Worm (Caenorhabditis elegans) whole organism, L4 larva: ENCODE results near the gene ngn-1.

Experiments used
- F37D6.2 ChIP-seq: sonication (generic microtip); optimal IDR thresholded peaks from 2 replicates; lab custom pipeline; 2016; ENCODE audit warnings: mild to moderate bottlenecking, missing genetic modification characterization, missing compliant biosample characterization
- T20F7.1 ChIP-seq: fragments of 200-800 bp; sonication (Bioruptor generic); optimal IDR thresholded peaks from 2 replicates; lab custom pipeline; 2018; ENCODE audit warnings: mild to moderate bottlenecking, missing genetic modification characterization, missing compliant biosample characterization
- T26A8.4 ChIP-seq: fragments of 200-800 bp; sonication (Bioruptor generic); IDR thresholded peaks from 2 replicates; pipeline ENCODE4 v1.3.6; 2022; ENCODE audit warnings: missing genetic modification characterization, missing compliant biosample characterization
- Y105C5A.15 ChIP-seq: fragments of 200-800 bp; sonication (Bioruptor generic); IDR thresholded peaks from 2 replicates; pipeline ENCODE4 v1.3.6; 2022; ENCODE audit warnings: missing genetic modification characterization, missing compliant biosample characterization
- Y48G9A.11 ChIP-seq: fragments of 200-800 bp; sonication (Bioruptor generic); IDR thresholded peaks from 2 replicates; pipeline ENCODE4 v1.3.6; 2022; ENCODE audit warnings: missing genetic modification reagents, missing genetic modification characterization, missing compliant biosample characterization
- ZK337.2 ChIP-seq: fragments of 200-800 bp; sonication (Bioruptor generic); IDR thresholded peaks from 2 replicates; pipeline ENCODE4 v1.3.6; 2022; ENCODE audit warnings: missing genetic modification reagents, missing genetic modification characterization, missing compliant biosample characterization
- aha-1 ChIP-seq: fragments of 150-350 bp; peaks from one replicate; lab custom pipeline; 2014; ENCODE audit warnings: missing biosample characterization, missing genetic modification characterization
- aly-2 ChIP-seq: sonication (generic microtip); optimal IDR thresholded peaks from 2 replicates; lab custom pipeline; 2018; ENCODE audit warnings: missing biosample characterization, missing genetic modification characterization
- ama-1 ChIP-seq: fragments of 150-350 bp; optimal IDR thresholded peaks from 2 replicates; lab custom pipeline; 2014; ENCODE audit warnings: inconsistent platforms, mixed read lengths
- ceh-20 ChIP-seq: fragments of 200-800 bp; sonication (Bioruptor generic); IDR thresholded peaks from 2 replicates; pipeline ENCODE4 v1.3.6; 2022; ENCODE audit warnings: missing genetic modification reagents, missing genetic modification characterization, missing compliant biosample characterization
- ceh-28 ChIP-seq: fragments of 150-350 bp; optimal IDR thresholded peaks from 2 replicates; lab custom pipeline; 2014; ENCODE audit warnings: missing biosample characterization, missing genetic modification reagents, missing genetic modification characterization
- daf-16 ChIP-seq, 3 experiments: sonication (generic microtip); optimal IDR thresholded peaks; 2 replicates each; lab custom pipeline; 2016 to 2017; ENCODE audit warnings: missing genetic modification characterization in 3 of 3, missing genetic modification reagents in 3 of 3, mild to moderate bottlenecking in 2 of 3, missing compliant biosample characterization in 2 of 3, missing biosample characterization in 1 of 3, moderate library complexity in 1 of 3
- dmd-6 ChIP-seq: fragments of 200-800 bp; sonication (Bioruptor generic); IDR thresholded peaks from 2 replicates; pipeline ENCODE4 v1.3.6; 2022; ENCODE audit warnings: missing genetic modification reagents, missing genetic modification characterization, missing compliant biosample characterization
- dmd-9 ChIP-seq: fragments of 200-800 bp; sonication (Bioruptor generic); IDR thresholded peaks from 2 replicates; pipeline ENCODE4 v1.3.6; 2022; ENCODE audit warnings: missing genetic modification reagents, missing genetic modification characterization, missing compliant biosample characterization
- dpl-1 ChIP-seq: fragments of 150-350 bp; optimal IDR thresholded peaks from 2 replicates; lab custom pipeline; 2014; ENCODE audit warnings: missing biosample characterization, missing genetic modification reagents, missing genetic modification characterization
- duxl-1 ChIP-seq: sonication (generic microtip); optimal IDR thresholded peaks from 2 replicates; lab custom pipeline; 2016; ENCODE audit warnings: mild to moderate bottlenecking, missing genetic modification characterization, moderate library complexity, missing compliant biosample characterization; ENCODE audit not compliant: poor library complexity
- dve-1 ChIP-seq: sonication (generic microtip); optimal IDR thresholded peaks from 2 replicates; lab custom pipeline; 2017; ENCODE audit warnings: antibody characterized with exemption, mild to moderate bottlenecking, missing genetic modification characterization, missing compliant biosample characterization; ENCODE audit not compliant: insufficient read depth
- egl-43 ChIP-seq: fragments of 200-800 bp; sonication (Bioruptor generic); IDR thresholded peaks from 2 replicates; pipeline ENCODE4 v1.3.6; 2022; ENCODE audit warnings: missing genetic modification reagents, missing genetic modification characterization, missing compliant biosample characterization
- fos-1 ChIP-seq: fragments of 150-350 bp; optimal IDR thresholded peaks from 2 replicates; lab custom pipeline; 2014; ENCODE audit warnings: missing biosample characterization, missing genetic modification characterization
- gei-8 ChIP-seq: fragments of 200-800 bp; sonication (Bioruptor generic); optimal IDR thresholded peaks from 2 replicates; lab custom pipeline; 2018; ENCODE audit warnings: mild to moderate bottlenecking, missing genetic modification characterization, missing compliant biosample characterization
- hif-1 ChIP-seq, 2 experiments: sonication (generic microtip); optimal IDR thresholded peaks; 2 replicates each; lab custom pipeline; 2016 to 2017; ENCODE audit warnings: missing compliant biosample characterization in 2 of 2, missing genetic modification characterization in 2 of 2, missing genetic modification reagents in 2 of 2, missing genotype in 2 of 2, mild to moderate bottlenecking in 1 of 2
- hlh-11 ChIP-seq: fragments of 200-800 bp; sonication (Bioruptor generic); optimal IDR thresholded peaks from 2 replicates; lab custom pipeline; 2018; ENCODE audit warnings: mild to moderate bottlenecking, missing genetic modification characterization, missing compliant biosample characterization
- hlh-30 ChIP-seq: sonication (generic microtip); optimal IDR thresholded peaks from 2 replicates; lab custom pipeline; 2017; ENCODE audit warnings: antibody characterized with exemption, mild to moderate bottlenecking, missing genetic modification characterization, missing compliant biosample characterization; ENCODE audit not compliant: insufficient read depth
- hmg-1.1 ChIP-seq: fragments of 200-800 bp; sonication (Bioruptor generic); IDR thresholded peaks from 2 replicates; pipeline ENCODE4 v1.3.6; 2022; ENCODE audit warnings: missing genetic modification reagents, missing genetic modification characterization, missing compliant biosample characterization
- jun-1 ChIP-seq: fragments of 150-350 bp; optimal IDR thresholded peaks from 2 replicates; lab custom pipeline; 2014; ENCODE audit warnings: missing biosample characterization, missing genetic modification reagents, missing genetic modification characterization
- lin-13 ChIP-seq: fragments of 150-350 bp; optimal IDR thresholded peaks from 2 replicates; lab custom pipeline; 2014; ENCODE audit warnings: missing biosample characterization, missing genetic modification reagents, missing genetic modification characterization
- lin-38 ChIP-seq: fragments of 200-800 bp; sonication (Bioruptor generic); IDR thresholded peaks from 2 replicates; pipeline ENCODE4 v1.3.6; 2022; ENCODE audit warnings: missing genetic modification reagents, missing genetic modification characterization, missing compliant biosample characterization
- lsy-2 ChIP-seq, 2 experiments: fragments of 150-350 bp in 1 of 2; sonication (generic microtip) in 1 of 2; optimal IDR thresholded peaks; 2 replicates each; lab custom pipeline; 2014 to 2017; ENCODE audit warnings: missing biosample characterization in 2 of 2, missing genetic modification characterization in 2 of 2
- mep-1 ChIP-seq: fragments of 150-350 bp; sonication (generic microtip); optimal IDR thresholded peaks from 3 replicates; lab custom pipeline; 2014; ENCODE audit warnings: missing biosample characterization, missing genetic modification characterization
- mes-2 ChIP-seq: sonication (generic microtip); optimal IDR thresholded peaks from 2 replicates; lab custom pipeline; 2016; ENCODE audit warnings: missing genotype, mild to moderate bottlenecking, missing genetic modification characterization, missing compliant biosample characterization; ENCODE audit not compliant: poor library complexity, severe bottlenecking
- mxl-2 ChIP-seq: fragments of 200-800 bp; sonication (Bioruptor generic); conservative IDR thresholded peaks from 2 replicates; pipeline ENCODE4 v1.3.6; 2022; ENCODE audit warnings: missing genetic modification reagents, missing genetic modification characterization, missing compliant biosample characterization
- nhr-102 ChIP-seq: sonication (generic microtip); optimal IDR thresholded peaks from 2 replicates; lab custom pipeline; 2016; ENCODE audit warnings: mild to moderate bottlenecking, missing genetic modification characterization, moderate library complexity, missing compliant biosample characterization
- nhr-11 ChIP-seq: fragments of 150-350 bp; optimal IDR thresholded peaks from 2 replicates; lab custom pipeline; 2014; ENCODE audit warnings: missing biosample characterization, missing genetic modification characterization
- nhr-28 ChIP-seq: fragments of 150-350 bp; optimal IDR thresholded peaks from 2 replicates; lab custom pipeline; 2014; ENCODE audit warnings: missing biosample characterization, missing genetic modification characterization
- nhr-41 ChIP-seq: fragments of 200-800 bp; sonication (Bioruptor generic); IDR thresholded peaks from 2 replicates; pipeline ENCODE4 v1.3.6; 2022; ENCODE audit warnings: missing genetic modification reagents, missing genetic modification characterization, missing compliant biosample characterization
- nhr-42 ChIP-seq: fragments of 200-800 bp; sonication (Bioruptor generic); IDR thresholded peaks from 2 replicates; pipeline ENCODE4 v1.3.6; 2022; ENCODE audit warnings: missing genetic modification characterization, missing compliant biosample characterization
- nhr-6 ChIP-seq: fragments of 150-350 bp; optimal IDR thresholded peaks from 2 replicates; lab custom pipeline; 2014; ENCODE audit warnings: missing biosample characterization, missing genetic modification characterization
- pha-4 ChIP-seq, 2 experiments: fragments of 150-350 bp in 1 of 2; fragments of 200-800 bp in 1 of 2; sonication (Bioruptor generic) in 1 of 2; IDR thresholded peaks in 1 of 2; optimal IDR thresholded peaks in 1 of 2; 2 replicates each; pipeline versions ENCODE4 v1.3.6 to Lab custom; 2014 to 2022; ENCODE audit warnings: missing genetic modification characterization in 2 of 2, missing genetic modification reagents in 2 of 2, missing biosample characterization in 1 of 2, missing compliant biosample characterization in 1 of 2
- rbr-2 ChIP-seq: sonication (generic microtip); optimal IDR thresholded peaks from 2 replicates; lab custom pipeline; 2016; ENCODE audit warnings: missing genotype, missing genetic modification characterization, missing compliant biosample characterization
- sdz-12 ChIP-seq: fragments of 200-800 bp; sonication (Bioruptor generic); optimal IDR thresholded peaks from 2 replicates; lab custom pipeline; 2018; ENCODE audit warnings: mild to moderate bottlenecking, missing genetic modification characterization, missing compliant biosample characterization
- spr-1 ChIP-seq: sonication (generic microtip); optimal IDR thresholded peaks from 2 replicates; lab custom pipeline; 2016; ENCODE audit warnings: mild to moderate bottlenecking, missing genetic modification characterization, missing compliant biosample characterization
- spr-3 ChIP-seq: fragments of 200-800 bp; sonication (Bioruptor generic); optimal IDR thresholded peaks from 2 replicates; lab custom pipeline; 2018; ENCODE audit warnings: mild to moderate bottlenecking, missing genetic modification characterization, missing compliant biosample characterization
- unc-62 ChIP-seq, 3 experiments: fragments of 150-350 bp in 1 of 3; sonication (generic microtip); optimal IDR thresholded peaks in 2 of 3; peaks in 1 of 3; 1 replicate in 1 of 3; 2 replicates in 2 of 3; lab custom pipeline; 2014 to 2017; ENCODE audit warnings: missing biosample characterization in 3 of 3, missing genetic modification characterization in 3 of 3, missing genetic modification reagents in 3 of 3, missing genotype in 1 of 3
- zag-1 ChIP-seq: fragments of 150-350 bp; optimal IDR thresholded peaks from 2 replicates; lab custom pipeline; 2014; ENCODE audit warnings: missing biosample characterization, missing genetic modification characterization
- zip-11 ChIP-seq: fragments of 200-800 bp; sonication (Bioruptor generic); IDR thresholded peaks from 2 replicates; pipeline ENCODE4 v1.3.6; 2022; ENCODE audit warnings: missing genetic modification characterization, missing compliant biosample characterization
- ztf-7 ChIP-seq: fragments of 150-350 bp; optimal IDR thresholded peaks from 2 replicates; lab custom pipeline; 2014; ENCODE audit warnings: missing biosample characterization, missing genetic modification characterization

Gene ngn-1

DNA sequence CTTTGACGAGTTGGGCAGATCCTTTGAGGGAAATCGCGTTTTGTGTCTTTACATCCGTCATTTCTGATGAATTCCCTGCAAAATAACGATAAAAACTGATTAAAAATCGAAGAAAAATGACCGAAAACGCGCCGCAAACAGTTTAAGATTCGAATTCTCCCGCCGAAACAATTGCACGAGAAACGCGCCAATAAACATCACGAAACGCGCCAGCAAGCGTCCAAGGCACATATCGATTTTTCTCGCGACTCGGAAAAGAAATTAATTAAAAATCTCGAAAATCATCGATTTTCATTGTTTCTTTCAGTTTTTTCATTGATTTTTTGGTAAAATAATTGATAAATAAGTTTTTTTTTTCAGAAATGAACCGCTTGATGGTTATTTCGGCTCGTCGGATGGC, 12.9 kb upstream of the ngn-1 start, which contains the start of the genes mdf-2 and nduv-3:
Gene mdf-2 (minus strand): TSS at position 176 of the 400 bp plus-strand sequence.
Gene nduv-3 (plus strand): TSS at position 361 of the 400 bp plus-strand sequence.
- TF ChIP-seq lsy-2 (tag; optimal IDR thresholded peaks at IDR 0.05; lab: Kevin White, UChicago) = peak in 1 of 2 experiments; percentile 91
- peak; percentile 38 for TF ChIP-seq jun-1 (tag; lab: Kevin White, UChicago)
- TF ChIP-seq nhr-102 (tag; lab: Kevin White, UChicago) = peak; percentile 42
- no peak for TF ChIP-seq dmd-9 (GFP tag; lab: Robert Waterston, UW)
- TF ChIP-seq zip-11 = no peak
- TF ChIP-seq hlh-30 = peak; percentile 67
- no peak for TF ChIP-seq fos-1
- TF ChIP-seq ZK337.2 (GFP tag; lab: Robert Waterston, UW) = no peak
- TF ChIP-seq nhr-41 (GFP tag; lab: Robert Waterston, UW) = no peak
- peak; percentile 48 for TF ChIP-seq hlh-11 (tag; lab: Kevin White, UChicago)
- TF ChIP-seq spr-3 (GFP tag; lab: Kevin White, UChicago) = no peak
- TF ChIP-seq hmg-1.1 (GFP tag; lab: Robert Waterston, UW) = peak; percentile 61; the same call in 1 of the 2 replicates
- no peak for TF ChIP-seq daf-16 (GFP tag; optimal IDR thresholded peaks at IDR 0.05; lab: Kevin White, UChicago)
- TF ChIP-seq daf-16 (tag; optimal IDR thresholded peaks at IDR 0.05; lab: Kevin White, UChicago) = peak; percentile 33
- peak; percentile 83 for TF ChIP-seq lin-38
- peak; percentile 74 for TF ChIP-seq lin-13 (GFP tag; lab: Kevin White, UChicago)
- peak; percentile 82 for TF ChIP-seq mes-2 (tag; lab: Kevin White, UChicago)
- TF ChIP-seq nhr-6 (tag; lab: Kevin White, UChicago) = peak; percentile 58
- TF ChIP-seq nhr-28 (tag; lab: Kevin White, UChicago) = no peak
- peak in 1 of 2 experiments; percentile 59 for TF ChIP-seq unc-62 (GFP tag; optimal IDR thresholded peaks at IDR 0.05 in 1 of 2; lab: Kevin White, UChicago)
- TF ChIP-seq unc-62 (tag; optimal IDR thresholded peaks at IDR 0.05; lab: Kevin White, UChicago) = no peak
- TF ChIP-seq F37D6.2 (tag; lab: Kevin White, UChicago) = peak; percentile 43
- TF ChIP-seq aha-1 (tag; lab: Kevin White, UChicago) = peak; percentile 72
- 0 out of 2 replicates have a peak, but pooled peaks have one; percentile 46 for TF ChIP-seq nhr-42 (GFP tag; lab: Robert Waterston, UW)
- peak; percentile 76 for TF ChIP-seq T20F7.1
- TF ChIP-seq dve-1 = peak; percentile 79
- TF ChIP-seq spr-1 (tag; lab: Kevin White, UChicago) = peak; percentile 40
- peak; percentile 63 for TF ChIP-seq ceh-28 (tag; lab: Kevin White, UChicago)
- TF ChIP-seq ama-1 (lab: Kevin White, UChicago) = no peak
- no peak for TF ChIP-seq mxl-2 (GFP tag; lab: Robert Waterston, UW)
- TF ChIP-seq Y105C5A.15 (GFP tag; lab: Robert Waterston, UW) = no peak
- peak; percentile 74 for TF ChIP-seq mep-1 (tag; lab: Kevin White, UChicago)
- peak; percentile 57; the same call in 1 of the 2 replicates for TF ChIP-seq egl-43 (GFP tag; lab: Robert Waterston, UW)
- TF ChIP-seq dmd-6 = peak; percentile 35
- TF ChIP-seq duxl-1 (tag; lab: Kevin White, UChicago) = peak; percentile 27
- peak; percentile 54 for TF ChIP-seq nhr-11
- TF ChIP-seq T26A8.4 (GFP tag; lab: Robert Waterston, UW) = peak; percentile 63
- TF ChIP-seq hif-1 (tag; optimal IDR thresholded peaks at IDR 0.05; lab: Kevin White, UChicago) = peak in 1 of 2 experiments; percentile 13
- peak; percentile 92 for TF ChIP-seq dpl-1 (GFP tag; lab: Kevin White, UChicago)
- no peak for TF ChIP-seq zag-1
- TF ChIP-seq ztf-7 (tag; lab: Kevin White, UChicago) = peak; percentile 38
- no peak for TF ChIP-seq aly-2
- peak; percentile 64 for TF ChIP-seq ceh-20 (GFP tag; lab: Robert Waterston, UW)
- no peak for TF ChIP-seq sdz-12 (GFP tag; lab: Kevin White, UChicago)
- TF ChIP-seq rbr-2 (tag; lab: Kevin White, UChicago) = peak; percentile 64
- TF ChIP-seq Y48G9A.11 = peak; percentile 69
- TF ChIP-seq gei-8 (GFP tag; lab: Kevin White, UChicago) = no peak
- no peak; the same call in 1 of the 2 replicates for TF ChIP-seq pha-4 (GFP tag; IDR thresholded peaks at IDR 0.05; lab: Robert Waterston, UW)
- TF ChIP-seq pha-4 (tag; optimal IDR thresholded peaks at IDR 0.05; lab: Kevin White, UChicago) = peak; percentile 64
